Worm (Caenorhabditis elegans) whole organism, L4 larva: ENCODE results near the gene K02F3.12.

Experiments
- F26F4.8 ChIP-seq: fragments of 200-800 bp; sonication (Bioruptor generic); conservative IDR thresholded peaks from 2 replicates; pipeline ENCODE4 v1.3.6; 2022; ENCODE audit warnings: missing genetic modification characterization, missing compliant biosample characterization
- R02D3.7 ChIP-seq: fragments of 150-350 bp; sonication (generic microtip); optimal IDR thresholded peaks from 3 replicates; lab custom pipeline; 2014; ENCODE audit warnings: missing biosample characterization, missing genetic modification characterization
- T20F7.1 ChIP-seq: fragments of 200-800 bp; sonication (Bioruptor generic); optimal IDR thresholded peaks from 2 replicates; lab custom pipeline; 2018; ENCODE audit warnings: mild to moderate bottlenecking, missing genetic modification characterization, missing compliant biosample characterization
- T26A8.4 ChIP-seq: fragments of 200-800 bp; sonication (Bioruptor generic); IDR thresholded peaks from 2 replicates; pipeline ENCODE4 v1.3.6; 2022; ENCODE audit warnings: missing genetic modification characterization, missing compliant biosample characterization
- Y5F2A.4 ChIP-seq: fragments of 200-800 bp; sonication (Bioruptor generic); optimal IDR thresholded peaks from 2 replicates; lab custom pipeline; 2018; ENCODE audit warnings: mild to moderate bottlenecking, missing genetic modification characterization, missing compliant biosample characterization
- ZK546.5 ChIP-seq, 2 experiments: sonication (generic microtip); optimal IDR thresholded peaks; 2 replicates each; lab custom pipeline; 2017; ENCODE audit warnings: missing biosample characterization in 2 of 2, missing genetic modification characterization in 2 of 2
- aha-1 ChIP-seq: fragments of 150-350 bp; peaks from one replicate; lab custom pipeline; 2014; ENCODE audit warnings: missing biosample characterization, missing genetic modification characterization
- ceh-20 ChIP-seq: fragments of 200-800 bp; sonication (Bioruptor generic); IDR thresholded peaks from 2 replicates; pipeline ENCODE4 v1.3.6; 2022; ENCODE audit warnings: missing genetic modification reagents, missing genetic modification characterization, missing compliant biosample characterization
- ceh-82 ChIP-seq: sonication (generic microtip); optimal IDR thresholded peaks from 2 replicates; lab custom pipeline; 2017; ENCODE audit warnings: missing biosample characterization, missing genetic modification characterization
- ces-1 ChIP-seq: fragments of 150-350 bp; sonication (generic microtip); optimal IDR thresholded peaks from 4 replicates; lab custom pipeline; 2014; ENCODE audit warnings: missing biosample characterization, missing genetic modification reagents, missing genetic modification characterization
- daf-19 ChIP-seq: fragments of 200-800 bp; sonication (Bioruptor generic); conservative IDR thresholded peaks from 2 replicates; pipeline ENCODE4 v1.3.6; 2022; ENCODE audit warnings: missing genetic modification characterization, missing compliant biosample characterization
- dmd-9 ChIP-seq: fragments of 200-800 bp; sonication (Bioruptor generic); IDR thresholded peaks from 2 replicates; pipeline ENCODE4 v1.3.6; 2022; ENCODE audit warnings: missing genetic modification reagents, missing genetic modification characterization, missing compliant biosample characterization
- dpl-1 ChIP-seq: fragments of 150-350 bp; optimal IDR thresholded peaks from 2 replicates; lab custom pipeline; 2014; ENCODE audit warnings: missing biosample characterization, missing genetic modification reagents, missing genetic modification characterization
- dve-1 ChIP-seq: sonication (generic microtip); optimal IDR thresholded peaks from 2 replicates; lab custom pipeline; 2017; ENCODE audit warnings: antibody characterized with exemption, mild to moderate bottlenecking, missing genetic modification characterization, missing compliant biosample characterization; ENCODE audit not compliant: insufficient read depth
- egl-27 ChIP-seq: sonication (generic microtip); optimal IDR thresholded peaks from 3 replicates; lab custom pipeline; 2017; ENCODE audit warnings: missing biosample characterization, missing genetic modification reagents, missing genetic modification characterization
- fkh-10 ChIP-seq: fragments of 150-350 bp; optimal IDR thresholded peaks from 2 replicates; lab custom pipeline; 2014; ENCODE audit warnings: missing biosample characterization, missing genetic modification reagents, missing genetic modification characterization
- fos-1 ChIP-seq: fragments of 150-350 bp; optimal IDR thresholded peaks from 2 replicates; lab custom pipeline; 2014; ENCODE audit warnings: missing biosample characterization, missing genetic modification characterization
- gei-8 ChIP-seq: fragments of 200-800 bp; sonication (Bioruptor generic); optimal IDR thresholded peaks from 2 replicates; lab custom pipeline; 2018; ENCODE audit warnings: mild to moderate bottlenecking, missing genetic modification characterization, missing compliant biosample characterization
- hif-1 ChIP-seq, 2 experiments: sonication (generic microtip); optimal IDR thresholded peaks; 2 replicates each; lab custom pipeline; 2016 to 2017; ENCODE audit warnings: missing compliant biosample characterization in 2 of 2, missing genetic modification characterization in 2 of 2, missing genetic modification reagents in 2 of 2, missing genotype in 2 of 2, mild to moderate bottlenecking in 1 of 2
- hlh-30 ChIP-seq: sonication (generic microtip); optimal IDR thresholded peaks from 2 replicates; lab custom pipeline; 2017; ENCODE audit warnings: antibody characterized with exemption, mild to moderate bottlenecking, missing genetic modification characterization, missing compliant biosample characterization; ENCODE audit not compliant: insufficient read depth
- hmg-1.1 ChIP-seq: fragments of 200-800 bp; sonication (Bioruptor generic); IDR thresholded peaks from 2 replicates; pipeline ENCODE4 v1.3.6; 2022; ENCODE audit warnings: missing genetic modification reagents, missing genetic modification characterization, missing compliant biosample characterization
- jun-1 ChIP-seq: fragments of 150-350 bp; optimal IDR thresholded peaks from 2 replicates; lab custom pipeline; 2014; ENCODE audit warnings: missing biosample characterization, missing genetic modification reagents, missing genetic modification characterization
- lin-1 ChIP-seq: fragments of 200-800 bp; sonication (Bioruptor generic); IDR thresholded peaks from 2 replicates; pipeline ENCODE4 v1.3.6; 2022; ENCODE audit warnings: missing genetic modification reagents, missing genetic modification characterization, missing compliant biosample characterization
- lin-15B ChIP-seq: fragments of 150-350 bp; sonication (generic microtip); optimal IDR thresholded peaks from 3 replicates; lab custom pipeline; 2014; ENCODE audit warnings: missing biosample characterization, missing genetic modification characterization
- lin-39 ChIP-seq: fragments of 150-350 bp; optimal IDR thresholded peaks from 2 replicates; lab custom pipeline; 2014; ENCODE audit warnings: missing biosample characterization, missing genetic modification reagents, missing genetic modification characterization
- madf-9 ChIP-seq: fragments of 200-800 bp; sonication (Bioruptor generic); conservative IDR thresholded peaks from 2 replicates; pipeline ENCODE4 v1.3.6; 2022; ENCODE audit warnings: missing genetic modification reagents, missing genetic modification characterization, missing compliant biosample characterization
- mdt-29 ChIP-seq: fragments of 200-800 bp; sonication (Bioruptor generic); IDR thresholded peaks from 2 replicates; pipeline ENCODE4 v1.3.6; 2022; ENCODE audit warnings: missing genetic modification reagents, missing genetic modification characterization, missing compliant biosample characterization
- mep-1 ChIP-seq: fragments of 150-350 bp; sonication (generic microtip); optimal IDR thresholded peaks from 3 replicates; lab custom pipeline; 2014; ENCODE audit warnings: missing biosample characterization, missing genetic modification characterization
- mxl-3 ChIP-seq: fragments of 200-800 bp; sonication (Bioruptor generic); optimal IDR thresholded peaks from 2 replicates; lab custom pipeline; 2018; ENCODE audit warnings: mild to moderate bottlenecking, missing genetic modification characterization, missing compliant biosample characterization
- nhr-10 ChIP-seq: fragments of 150-350 bp; optimal IDR thresholded peaks from 2 replicates; lab custom pipeline; 2014; ENCODE audit warnings: missing biosample characterization, missing genetic modification characterization
- nhr-11 ChIP-seq: fragments of 150-350 bp; optimal IDR thresholded peaks from 2 replicates; lab custom pipeline; 2014; ENCODE audit warnings: missing biosample characterization, missing genetic modification characterization
- nhr-111 ChIP-seq: fragments of 200-800 bp; sonication (Bioruptor generic); optimal IDR thresholded peaks from 2 replicates; lab custom pipeline; 2018; ENCODE audit warnings: mild to moderate bottlenecking, missing genetic modification characterization, missing compliant biosample characterization
- nhr-237 ChIP-seq: sonication (generic microtip); optimal IDR thresholded peaks from 2 replicates; lab custom pipeline; 2017; ENCODE audit warnings: missing biosample characterization, missing genetic modification characterization
- nhr-42 ChIP-seq: fragments of 200-800 bp; sonication (Bioruptor generic); IDR thresholded peaks from 2 replicates; pipeline ENCODE4 v1.3.6; 2022; ENCODE audit warnings: missing genetic modification characterization, missing compliant biosample characterization
- nhr-48 ChIP-seq: sonication (generic microtip); optimal IDR thresholded peaks from 2 replicates; lab custom pipeline; 2016; ENCODE audit warnings: mild to moderate bottlenecking, missing genetic modification characterization, missing compliant biosample characterization
- nhr-6 ChIP-seq: fragments of 150-350 bp; optimal IDR thresholded peaks from 2 replicates; lab custom pipeline; 2014; ENCODE audit warnings: missing biosample characterization, missing genetic modification characterization
- nhr-77 ChIP-seq: fragments of 150-350 bp; optimal IDR thresholded peaks from 2 replicates; lab custom pipeline; 2014; ENCODE audit warnings: missing biosample characterization, missing genetic modification characterization
- rbr-2 ChIP-seq: sonication (generic microtip); optimal IDR thresholded peaks from 2 replicates; lab custom pipeline; 2016; ENCODE audit warnings: missing genotype, missing genetic modification characterization, missing compliant biosample characterization
- saeg-2 ChIP-seq: fragments of 200-800 bp; sonication (Bioruptor generic); IDR thresholded peaks from 2 replicates; pipeline ENCODE4 v1.3.6; 2022; ENCODE audit warnings: missing genetic modification reagents, missing genetic modification characterization, missing compliant biosample characterization
- skn-1 ChIP-seq: fragments of 150-350 bp; optimal IDR thresholded peaks from 2 replicates; lab custom pipeline; 2014; ENCODE audit warnings: missing biosample characterization, missing genetic modification characterization
- snpc-4 ChIP-seq: fragments of 150-350 bp; optimal IDR thresholded peaks from 2 replicates; lab custom pipeline; 2014; ENCODE audit warnings: missing biosample characterization, missing genetic modification characterization
- tra-1 ChIP-seq: fragments of 200-800 bp; sonication (Bioruptor generic); IDR thresholded peaks from 2 replicates; pipeline ENCODE4 v1.3.6; 2022; ENCODE audit warnings: missing genetic modification reagents, missing genetic modification characterization, missing compliant biosample characterization
- unc-39 ChIP-seq: sonication (generic microtip); optimal IDR thresholded peaks from 2 replicates; lab custom pipeline; 2017; ENCODE audit warnings: missing biosample characterization, missing genetic modification characterization
- vab-7 ChIP-seq: fragments of 200-800 bp; sonication (Bioruptor generic); IDR thresholded peaks from 2 replicates; pipeline ENCODE4 v1.3.6; 2022; ENCODE audit warnings: missing genetic modification reagents, missing genetic modification characterization, missing compliant biosample characterization
- zfp-2 ChIP-seq: sonication (generic microtip); optimal IDR thresholded peaks from 2 replicates; lab custom pipeline; 2016; ENCODE audit warnings: mild to moderate bottlenecking, missing genetic modification characterization, missing compliant biosample characterization
- zip-2 ChIP-seq: fragments of 150-350 bp; optimal IDR thresholded peaks from 2 replicates; lab custom pipeline; 2014; ENCODE audit warnings: missing biosample characterization, missing genetic modification characterization
- ztf-11 ChIP-seq: fragments of 150-350 bp; optimal IDR thresholded peaks from 2 replicates; lab custom pipeline; 2014; ENCODE audit warnings: missing biosample characterization, missing genetic modification characterization
- ztf-7 ChIP-seq: fragments of 150-350 bp; optimal IDR thresholded peaks from 2 replicates; lab custom pipeline; 2014; ENCODE audit warnings: missing biosample characterization, missing genetic modification characterization

Gene K02F3.12

DNA sequence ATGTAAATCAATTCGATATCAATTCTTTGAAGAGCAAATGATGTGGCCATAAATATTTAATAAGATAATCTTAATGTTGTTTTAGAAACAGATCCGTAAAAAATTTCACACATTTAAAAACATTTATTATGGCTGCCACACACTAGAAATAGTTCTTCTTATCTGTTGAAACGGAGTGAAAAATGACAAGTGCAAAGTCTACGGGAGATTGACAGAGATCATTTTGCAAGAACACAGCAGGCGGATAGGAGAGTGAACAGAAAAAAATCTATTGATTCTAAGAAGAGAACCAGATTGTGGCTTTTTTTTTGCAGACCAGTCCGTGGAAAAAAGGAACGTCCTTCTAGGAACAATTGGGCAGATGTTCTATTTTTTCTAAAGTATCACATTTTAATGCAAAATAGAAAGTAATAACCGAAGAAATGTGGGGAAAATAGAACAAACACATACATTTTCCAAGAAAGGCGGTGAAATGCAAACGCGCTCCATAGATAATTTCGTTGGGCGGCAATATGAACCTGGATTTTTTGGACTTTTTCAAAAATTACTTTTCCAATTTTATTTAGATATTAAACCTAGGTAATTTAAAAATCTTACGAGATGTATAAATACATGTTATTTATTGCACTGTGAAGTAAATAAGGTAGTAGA is 45.4 kb downstream of the K02F3.12 start (continued):
- no peak for TF ChIP-seq nhr-111 (GFP tag; lab: Kevin White, UChicago)
- no peak for TF ChIP-seq jun-1 (tag; lab: Kevin White, UChicago)
- no peak for TF ChIP-seq skn-1 (tag; lab: Kevin White, UChicago)
- TF ChIP-seq tra-1 (GFP tag; lab: Robert Waterston, UW) = no peak
- TF ChIP-seq hif-1 (tag; optimal IDR thresholded peaks at IDR 0.05; lab: Kevin White, UChicago) = no peak
- TF ChIP-seq mxl-3 (GFP tag; lab: Kevin White, UChicago) = no peak

- TF ChIP-seq aha-1 (tag; lab: Kevin White, UChicago) (peak; percentile 73), mdt-29 (GFP tag; lab: Robert Waterston, UW) (no peak), lin-39 (tag; lab: Kevin White, UChicago) (no peak), ceh-82 (tag; lab: Kevin White, UChicago) (no peak)
Measured at ce11 chrIII:907311-907710, 51.0 kb downstream of the K02F3.12 start, which contains the start of gene F23H11.4. Gene F23H11.4, minus strand, starts transcription at chrIII:907539.

ce11 chrIII:907990-908389 is 51.6 kb downstream of the K02F3.12 start:
- TF ChIP-seq R02D3.7 (tag; lab: Kevin White, UChicago) (no peak), nhr-237 (tag; lab: Kevin White, UChicago) (no peak), dve-1 (tag; lab: Kevin White, UChicago) (peak; percentile 39), nhr-77 (tag; lab: Kevin White, UChicago) (no peak), hlh-30 (tag; lab: Kevin White, UChicago) (peak; percentile 46), nhr-48 (tag; lab: Kevin White, UChicago) (no peak), gei-8 (GFP tag; lab: Kevin White, UChicago) (no peak), fkh-10 (GFP tag; lab: Kevin White, UChicago) (no peak), lin-1 (no peak), egl-27 (tag; lab: Kevin White, UChicago) (no peak), madf-9 (no peak), ztf-7 (tag; lab: Kevin White, UChicago) (no peak), F26F4.8 (GFP tag; lab: Robert Waterston, UW) (no peak), mep-1 (peak; percentile 22), nhr-111 (GFP tag; lab: Kevin White, UChicago) (no peak), ces-1 (GFP tag; lab: Kevin White, UChicago) (no peak), ztf-11 (no peak), zip-2 (tag; lab: Kevin White, UChicago) (no peak), fos-1 (tag; lab: Kevin White, UChicago) (no peak), mdt-29 (GFP tag; lab: Robert Waterston, UW) (no peak), dmd-9 (GFP tag; lab: Robert Waterston, UW) (no peak), nhr-6 (tag; lab: Kevin White, UChicago) (peak; percentile 62), lin-15B (no peak), snpc-4 (tag; lab: Kevin White, UChicago) (no peak), aha-1 (tag; lab: Kevin White, UChicago) (no peak), vab-7 (GFP tag; lab: Robert Waterston, UW) (no peak), nhr-10 (no peak), hif-1 (tag; optimal IDR thresholded peaks at IDR 0.05; lab: Kevin White, UChicago) (no peak), zfp-2 (tag; lab: Kevin White, UChicago) (no peak), Y5F2A.4 (GFP tag; lab: Kevin White, UChicago) (no peak), saeg-2 (GFP tag; lab: Robert Waterston, UW) (no peak), skn-1 (tag; lab: Kevin White, UChicago) (no peak), rbr-2 (tag; lab: Kevin White, UChicago) (no peak), ceh-20 (GFP tag; lab: Robert Waterston, UW) (no peak), nhr-42 (GFP tag; lab: Robert Waterston, UW) (no peak), dpl-1 (GFP tag; lab: Kevin White, UChicago) (no peak), nhr-11 (tag; lab: Kevin White, UChicago) (no peak), ZK546.5 (tag; optimal IDR thresholded peaks at IDR 0.05; lab: Kevin White, UChicago) (no peak), T20F7.1 (GFP tag; lab: Kevin White, UChicago) (no peak), unc-39 (tag; lab: Kevin White, UChicago) (no peak), T26A8.4 (peak; percentile 46; the same call in 1 of the 2 replicates), daf-19 (GFP tag; lab: Robert Waterston, UW) (no peak), hmg-1.1 (no peak)
